Fruit fly (Drosophila melanogaster): ENCODE measurements around the gene CG14011.
A peak's percentile ranks its signal among the peaks of the same experiment; 100 is the strongest.

Gene CG14011

DNA sequence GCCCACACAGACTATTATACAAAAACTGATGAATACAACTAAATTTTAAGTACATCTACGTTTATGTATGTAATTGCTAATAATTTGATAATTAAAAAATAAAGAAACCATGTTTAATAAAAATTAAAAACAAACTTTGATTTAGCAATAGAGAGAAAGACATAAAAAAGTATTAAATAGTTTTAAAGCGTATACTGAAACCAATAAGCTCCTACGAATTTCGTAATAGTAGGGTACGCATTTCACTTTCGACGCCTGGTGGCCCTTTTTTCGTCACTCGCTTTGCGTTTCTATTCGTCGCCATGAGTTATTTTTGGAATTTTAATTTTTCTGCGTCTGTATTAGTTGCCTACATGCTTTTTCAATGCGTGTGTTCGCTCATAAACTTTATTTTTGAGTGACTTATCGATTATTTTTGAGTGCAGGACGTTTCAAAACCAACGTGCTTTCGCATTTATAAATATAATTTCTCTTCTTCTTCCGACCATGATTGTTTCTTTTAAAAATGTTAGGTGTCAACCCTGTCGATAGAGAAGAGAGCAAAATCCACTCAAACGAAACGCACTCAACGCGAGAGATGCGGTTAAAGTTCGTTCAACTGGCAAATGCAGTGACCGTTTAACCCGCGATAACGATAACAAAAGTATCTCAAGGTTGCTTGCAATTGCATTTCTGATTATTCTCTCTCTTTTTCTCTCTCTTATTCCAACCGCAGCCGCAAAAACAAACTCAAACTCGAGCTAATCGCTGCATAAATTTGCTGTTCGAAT lies 34.2 kb downstream of the CG14011 start, which contains the start of gene Oscillin (continued):
- TF ChIP-seq CG7357 (GFP tag; IDR thresholded peaks at IDR 0.05): no peak; the same call in 2 of the 3 replicates
- TF ChIP-seq Six4 (GFP tag; optimal IDR thresholded peaks at IDR 0.05): peak; percentile 49
- TF ChIP-seq CG3726 (GFP tag; IDR thresholded peaks at IDR 0.05): no peak
- TF ChIP-seq ro (GFP tag; IDR thresholded peaks at IDR 0.05): peak; percentile 51; the same call in 1 of the 2 replicates
- TF ChIP-seq CG13296 (GFP tag; optimal IDR thresholded peaks at IDR 0.05): peak; percentile 78
- peak; percentile 90 for TF ChIP-seq CG15601 (tag; optimal IDR thresholded peaks at IDR 0.05)
- no peak for TF ChIP-seq Lpt (GFP tag; optimal IDR thresholded peaks at IDR 0.05)
- TF ChIP-seq Meics (GFP tag; optimal IDR thresholded peaks at IDR 0.05): peak; percentile 86
- peak; percentile 78 for TF ChIP-seq caup (GFP tag; optimal IDR thresholded peaks at IDR 0.05; ENCODE audit: severe bottlenecking)
- peak; percentile 68; the same call in 2 of the 3 replicates for TF ChIP-seq CG16813 (GFP tag; IDR thresholded peaks at IDR 0.05; ENCODE audit: partially characterized antibody)
- peak; percentile 93 for TF ChIP-seq CG18262 (tag; optimal IDR thresholded peaks at IDR 0.05)
- TF ChIP-seq oc (tag; optimal IDR thresholded peaks at IDR 0.05): peak; percentile 87
- TF ChIP-seq CG4820 (GFP tag; optimal IDR thresholded peaks at IDR 0.05): peak; percentile 65
- peak; percentile 83 for TF ChIP-seq ranshi (GFP tag; IDR thresholded peaks at IDR 0.05)
- peak; percentile 78 for TF ChIP-seq tna (GFP tag; IDR thresholded peaks at IDR 0.05; ENCODE audit: partially characterized antibody)
- TF ChIP-seq CHES-1-like (GFP tag; optimal IDR thresholded peaks at IDR 0.05): no peak
- peak; percentile 75; the same call in 1 of the 3 replicates for TF ChIP-seq Mrtf (GFP tag; IDR thresholded peaks at IDR 0.05)
- TF ChIP-seq CG4282 (GFP tag; optimal IDR thresholded peaks at IDR 0.05): no peak
- peak; percentile 82 for TF ChIP-seq CG32772 (GFP tag; IDR thresholded peaks at IDR 0.05)
- TF ChIP-seq MESR4 (GFP tag; optimal IDR thresholded peaks at IDR 0.05): peak; percentile 13
- TF ChIP-seq CG12219 (GFP tag; optimal IDR thresholded peaks at IDR 0.05): peak; percentile 49
- peak; percentile 56 for TF ChIP-seq Hmx (GFP tag; optimal IDR thresholded peaks at IDR 0.05)
- TF ChIP-seq esg (GFP tag; conservative IDR thresholded peaks at IDR 0.05): peak; percentile 66
- peak; percentile 69 for TF ChIP-seq CG5180 (GFP tag; optimal IDR thresholded peaks at IDR 0.05)
- no peak for TF ChIP-seq CG7928 (GFP tag; optimal IDR thresholded peaks at IDR 0.05)
- TF ChIP-seq eve (GFP tag; optimal IDR thresholded peaks at IDR 0.05): no peak
- TF ChIP-seq Oaz (GFP tag; IDR thresholded peaks at IDR 0.05): no peak; the same call in none of the 2 replicates
- peak; percentile 88 for TF ChIP-seq CG11504 (tag; optimal IDR thresholded peaks at IDR 0.05)
- peak; percentile 71 for TF ChIP-seq CG13894 (tag; optimal IDR thresholded peaks at IDR 0.05)
- peak; percentile 36 to 92 for TF ChIP-seq Hr51 (GFP tag; optimal IDR thresholded peaks at IDR 0.05)
- no peak for TF ChIP-seq D (optimal IDR thresholded peaks at IDR 0.05)
- TF ChIP-seq D (GFP tag; optimal IDR thresholded peaks at IDR 0.05): peak; percentile 77
- TF ChIP-seq knrl (GFP tag; IDR thresholded peaks at IDR 0.05; ENCODE audit: partially characterized antibody): no peak
- peak; percentile 52; the same call in 1 of the 2 replicates for TF ChIP-seq Rx (GFP tag; IDR thresholded peaks at IDR 0.05)
- TF ChIP-seq dmrt11E (tag; optimal IDR thresholded peaks at IDR 0.05): peak; percentile 71
- peak; percentile 84 for TF ChIP-seq Spps (tag; optimal IDR thresholded peaks at IDR 0.05)
- no peak for TF ChIP-seq pfk (GFP tag; optimal IDR thresholded peaks at IDR 0.05)
- no peak for TF ChIP-seq Jarid2 (GFP tag; optimal IDR thresholded peaks at IDR 0.05)
- TF ChIP-seq Blimp-1 (GFP tag; optimal IDR thresholded peaks at IDR 0.05): peak; percentile 100
- TF ChIP-seq dati (GFP tag; IDR thresholded peaks at IDR 0.05): peak; percentile 49; the same call in 1 of the 2 replicates
- no peak for TF ChIP-seq disco-r (GFP tag; optimal IDR thresholded peaks at IDR 0.05)
- no peak for TF ChIP-seq CG8765 (GFP tag; IDR thresholded peaks at IDR 0.05)
- TF ChIP-seq hbn (GFP tag; IDR thresholded peaks at IDR 0.05; ENCODE audit: partially characterized antibody): peak; percentile 50; the same call in 1 of the 2 replicates
- peak; percentile 70 for TF ChIP-seq HmgZ (tag; optimal IDR thresholded peaks at IDR 0.05)
- TF ChIP-seq onecut (GFP tag; IDR thresholded peaks at IDR 0.05): peak; percentile 67
- TF ChIP-seq CG3065 (GFP tag; optimal IDR thresholded peaks at IDR 0.05): peak; percentile 67
- no peak for TF ChIP-seq grn (GFP tag; optimal IDR thresholded peaks at IDR 0.05)
- TF ChIP-seq Oli (tag; optimal IDR thresholded peaks at IDR 0.05): peak; percentile 29
